Worm (Caenorhabditis elegans) whole organism, L4/young adult: ENCODE results near the gene B0244.7.

Experiments
- W03F9.2 ChIP-seq: fragments of 150-350 bp; optimal IDR thresholded peaks from 2 replicates; lab custom pipeline; 2014; ENCODE audit warnings: missing biosample characterization, missing genetic modification characterization
- dao-5 ChIP-seq: sonication (generic microtip); optimal IDR thresholded peaks from 2 replicates; lab custom pipeline; 2016; ENCODE audit warnings: missing genotype, missing genetic modification characterization, moderate library complexity, missing compliant biosample characterization
- him-1 ChIP-seq: sonication (generic microtip); optimal IDR thresholded peaks from 2 replicates; lab custom pipeline; 2016; ENCODE audit warnings: missing genotype, missing genetic modification reagents, missing genetic modification characterization, missing compliant biosample characterization

B0244.7 gene

ce11 chrIII:5719832-5720194 is 11.5 kb upstream of the B0244.7 start:
- TF ChIP-seq dao-5 (tag; lab: Kevin White, UChicago) (no peak), him-1 (no peak), W03F9.2 (tag; lab: Kevin White, UChicago) (no peak)

DNA sequence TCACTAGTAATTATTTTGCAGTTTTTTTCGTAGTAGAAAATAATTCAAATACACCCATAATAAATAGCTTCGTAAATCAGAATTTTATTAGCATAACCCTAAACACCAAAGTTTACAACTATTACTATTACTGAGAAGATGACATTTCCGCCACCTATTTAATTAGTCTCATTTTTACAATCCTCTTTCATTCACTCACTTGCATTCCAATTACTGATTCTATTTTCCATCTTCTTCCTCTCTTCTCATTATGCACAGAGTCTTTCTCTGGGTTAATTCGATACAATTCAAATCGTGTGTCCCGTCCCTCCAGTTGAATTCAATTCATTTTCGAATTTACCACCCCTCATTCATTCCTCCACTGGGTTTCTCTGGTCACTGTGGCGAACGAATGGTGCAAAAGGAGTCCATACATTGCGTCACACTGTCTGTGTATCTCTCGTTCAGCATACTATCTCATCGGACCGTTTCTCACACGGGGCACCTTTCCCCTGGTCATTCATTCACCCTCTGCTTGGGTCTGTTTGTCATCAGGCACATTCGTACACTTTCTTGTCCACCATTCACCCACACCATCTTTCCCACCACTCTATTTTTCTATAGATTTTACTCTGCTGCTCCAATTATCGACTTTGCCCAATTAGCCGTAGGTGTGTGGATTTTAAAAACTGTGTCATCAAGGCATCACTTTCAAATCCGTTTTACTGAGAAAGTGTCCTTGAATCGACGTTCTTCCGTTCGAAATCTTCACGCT is 10.9 kb upstream of the B0244.7 start:
- no peak for TF ChIP-seq dao-5 (tag; lab: Kevin White, UChicago)
- no peak for TF ChIP-seq W03F9.2 (tag; lab: Kevin White, UChicago)
- no peak for TF ChIP-seq him-1

DNA sequence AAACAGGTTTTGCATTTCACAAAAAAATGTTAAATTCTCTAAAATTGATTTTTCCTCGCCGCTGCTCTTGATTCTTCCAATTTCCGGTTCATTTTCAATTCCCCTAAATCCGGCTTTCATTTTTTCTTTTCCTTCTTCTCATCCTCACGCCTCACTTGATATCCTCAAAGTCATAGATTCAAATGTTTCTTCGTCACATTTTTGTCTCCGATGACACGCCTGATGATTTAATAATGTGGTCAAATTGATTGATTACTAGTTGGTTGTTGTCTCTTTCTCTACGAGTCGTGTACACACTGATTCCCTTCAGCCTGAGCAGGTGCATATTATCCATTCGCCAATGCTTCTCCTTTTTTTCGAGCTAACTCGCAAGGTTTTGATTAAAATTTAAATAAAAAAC is 9.8 kb upstream of the B0244.7 start:
- TF ChIP-seq W03F9.2 (tag; lab: Kevin White, UChicago) (no peak), dao-5 (tag; lab: Kevin White, UChicago) (no peak), him-1 (no peak)

DNA sequence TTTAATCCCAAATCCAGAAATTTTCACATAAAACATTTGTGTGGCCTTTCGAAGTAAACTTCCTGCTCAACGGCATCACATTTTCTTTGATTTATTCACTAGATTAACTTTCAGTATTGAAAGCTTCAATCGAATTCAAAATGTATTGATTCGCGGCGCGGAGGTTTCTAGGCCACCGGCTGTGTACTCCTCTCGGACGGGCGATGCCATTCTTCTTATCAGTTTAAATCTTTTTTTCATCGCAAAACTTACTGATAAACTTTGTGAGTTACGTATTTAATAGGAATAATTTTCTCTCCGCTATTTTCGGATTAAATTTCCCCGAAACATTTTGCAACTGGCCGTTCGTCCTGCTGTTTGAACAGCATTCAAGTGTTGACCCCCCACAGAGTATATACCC is 9.4 kb upstream of the B0244.7 start:
- TF ChIP-seq W03F9.2 (tag; lab: Kevin White, UChicago) (peak; percentile 76), him-1 (no peak), dao-5 (tag; lab: Kevin White, UChicago) (no peak)

DNA sequence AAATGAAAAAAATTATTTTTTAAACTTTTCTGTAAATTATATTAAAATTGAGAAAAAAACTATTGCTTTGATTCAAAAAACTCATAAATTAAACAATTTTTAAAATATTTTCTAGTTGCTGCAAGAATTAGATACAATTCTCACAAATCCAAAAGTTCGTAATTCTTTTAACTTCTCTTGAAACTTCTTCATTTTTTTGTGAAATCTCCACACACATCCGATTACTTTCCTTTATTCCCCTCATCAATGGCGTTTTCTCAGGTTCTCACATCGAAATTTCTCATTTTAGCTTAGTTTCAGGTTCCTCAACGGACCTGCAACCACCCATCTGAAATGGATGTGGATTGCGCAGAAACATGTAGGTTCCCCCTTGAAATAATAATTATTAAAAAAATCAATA is 8.8 kb upstream of the B0244.7 start, which contains the start of gene wrm-1:
Gene wrm-1, plus strand, starts transcription at position 301 of the 400 bp plus-strand sequence.
- TF ChIP-seq him-1 (no peak), dao-5 (tag; lab: Kevin White, UChicago) (no peak), W03F9.2 (tag; lab: Kevin White, UChicago) (no peak)

ce11 chrIII:5727827-5728226 is 3.5 kb upstream of the B0244.7 start, which contains the start of gene egg-1:
Gene egg-1, plus strand, starts transcription at chrIII:5728180.
- peak; percentile 39 for TF ChIP-seq W03F9.2 (tag; lab: Kevin White, UChicago)
- no peak for TF ChIP-seq him-1

DNA sequence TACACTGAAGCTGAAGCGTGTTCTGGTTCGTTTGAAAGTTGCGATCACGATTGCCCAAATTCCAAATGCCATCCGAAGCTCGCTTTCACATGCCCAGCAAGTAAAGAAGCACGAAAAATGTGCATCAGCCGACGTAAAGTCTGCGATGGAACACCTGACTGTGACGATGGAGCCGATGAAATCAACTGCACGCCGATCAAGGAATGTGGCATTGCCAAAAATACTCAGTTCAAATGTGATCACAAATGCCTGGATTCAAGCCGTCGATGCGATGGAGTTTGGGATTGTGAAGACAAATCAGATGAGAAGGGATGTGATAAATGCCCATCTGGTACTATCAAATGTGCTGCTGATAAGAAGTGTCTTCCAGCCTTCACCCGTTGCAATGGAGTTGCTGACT is 1.9 kb upstream of the B0244.7 start:
- TF ChIP-seq him-1 (no peak), dao-5 (tag; lab: Kevin White, UChicago) (no peak), W03F9.2 (tag; lab: Kevin White, UChicago) (no peak)

DNA sequence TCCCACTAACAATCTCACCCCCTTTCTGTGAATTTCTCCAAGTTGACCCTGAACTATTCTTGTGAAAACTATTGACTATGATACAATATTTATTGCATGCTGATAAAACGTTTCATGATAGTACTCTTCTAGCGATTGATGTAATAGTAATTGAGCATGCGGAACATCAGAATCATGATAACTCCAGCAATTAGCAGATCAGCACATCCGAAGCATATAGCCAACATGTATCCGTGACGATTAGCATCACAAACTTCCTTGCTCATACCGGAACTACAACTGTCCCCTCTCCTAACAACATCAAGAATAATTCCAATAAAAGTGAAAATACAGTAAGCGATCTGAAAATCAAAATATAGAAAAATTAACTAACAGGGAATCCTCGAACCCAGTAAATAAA is 1.3 kb upstream of the B0244.7 start:
- no peak for TF ChIP-seq him-1
- TF ChIP-seq W03F9.2 (tag; lab: Kevin White, UChicago) = no peak
- TF ChIP-seq dao-5 (tag; lab: Kevin White, UChicago) = no peak

DNA sequence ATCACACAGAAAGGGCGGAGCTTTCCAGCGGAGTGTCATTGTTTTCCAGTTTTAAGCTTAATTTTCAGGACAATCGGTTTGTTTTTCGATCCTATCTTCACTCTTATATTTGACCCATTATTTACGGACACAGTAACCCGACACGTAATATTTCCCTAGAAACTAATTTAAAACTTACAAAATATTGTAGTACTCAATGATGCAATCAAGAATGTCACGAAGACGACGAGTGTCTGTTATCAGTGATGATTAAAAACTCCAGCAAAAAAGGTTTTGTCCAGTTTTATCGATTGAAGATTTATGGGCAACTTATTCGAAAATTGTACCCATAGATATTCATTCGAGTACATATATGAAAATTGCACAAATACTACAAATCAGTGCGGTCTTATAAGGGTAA is 1.6 kb downstream of the B0244.7 start, which contains the start of gene B0244.17:
Gene B0244.17, plus strand, starts transcription at position 301 of the 400 bp plus-strand sequence.
- TF ChIP-seq him-1 (no peak), W03F9.2 (tag; lab: Kevin White, UChicago) (no peak), dao-5 (tag; lab: Kevin White, UChicago) (no peak)

DNA sequence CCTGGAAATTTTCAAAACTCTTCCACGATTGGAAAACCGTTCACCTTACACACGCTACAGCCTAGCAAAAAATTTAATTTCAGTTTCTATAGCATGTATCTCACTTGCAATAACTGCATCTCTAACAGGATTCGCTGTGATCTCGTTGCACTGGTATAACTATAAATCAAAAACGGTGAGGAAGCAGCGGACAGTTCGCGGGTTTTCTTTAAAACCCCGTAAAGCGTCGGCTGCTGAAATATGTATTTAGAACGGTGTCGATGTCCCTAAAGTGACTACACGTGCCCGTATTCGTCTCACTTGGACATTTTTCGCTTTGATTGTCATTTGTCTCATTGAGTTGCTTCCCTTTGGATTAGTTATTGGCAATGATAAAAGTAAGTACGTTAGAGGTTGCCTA is 3.0 kb downstream of the B0244.7 start:
- no peak for TF ChIP-seq dao-5 (tag; lab: Kevin White, UChicago)

DNA sequence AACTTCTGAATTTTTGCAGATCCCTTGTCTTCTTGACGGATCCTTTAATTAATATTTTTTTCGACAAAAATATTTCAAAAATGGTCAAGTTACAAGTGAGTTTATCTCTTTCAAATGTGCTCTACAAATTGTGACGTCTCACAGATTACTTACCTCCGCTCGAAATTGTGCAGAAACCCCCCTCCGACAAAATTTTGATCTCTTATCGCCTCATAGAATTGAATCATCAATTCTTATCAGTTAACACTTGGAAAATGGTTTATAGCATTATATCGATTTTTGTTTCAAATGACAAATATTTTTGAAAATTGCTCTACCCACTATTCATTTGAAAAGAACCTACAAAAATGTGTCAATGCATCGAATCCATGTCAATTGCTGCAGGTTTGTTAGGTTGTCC is 3.6 kb downstream of the B0244.7 start, which contains the start of gene B0244.10:
Gene B0244.10, plus strand, starts transcription at position 254 of the 400 bp plus-strand sequence.
- TF ChIP-seq him-1 (no peak), dao-5 (tag; lab: Kevin White, UChicago) (no peak), W03F9.2 (tag; lab: Kevin White, UChicago) (no peak)

- no peak for TF ChIP-seq dao-5 (tag; lab: Kevin White, UChicago)
- TF ChIP-seq W03F9.2 (tag; lab: Kevin White, UChicago) = no peak
- TF ChIP-seq him-1 = no peak
These were observed 6.4 kb downstream of the B0244.7 start, which contains the start of gene B0244.6 for ce11 chrIII:5737708-5738107. Gene B0244.6, plus strand, starts transcription at chrIII:5738008.

- no peak for TF ChIP-seq W03F9.2 (tag; lab: Kevin White, UChicago)
- TF ChIP-seq him-1 = no peak
- TF ChIP-seq dao-5 (tag; lab: Kevin White, UChicago) = no peak
These were observed 9.4 kb downstream of the B0244.7 start, which contains the start of gene B0244.16 for ce11 chrIII:5740666-5741065. Gene B0244.16, plus strand, starts transcription at chrIII:5740966.

DNA sequence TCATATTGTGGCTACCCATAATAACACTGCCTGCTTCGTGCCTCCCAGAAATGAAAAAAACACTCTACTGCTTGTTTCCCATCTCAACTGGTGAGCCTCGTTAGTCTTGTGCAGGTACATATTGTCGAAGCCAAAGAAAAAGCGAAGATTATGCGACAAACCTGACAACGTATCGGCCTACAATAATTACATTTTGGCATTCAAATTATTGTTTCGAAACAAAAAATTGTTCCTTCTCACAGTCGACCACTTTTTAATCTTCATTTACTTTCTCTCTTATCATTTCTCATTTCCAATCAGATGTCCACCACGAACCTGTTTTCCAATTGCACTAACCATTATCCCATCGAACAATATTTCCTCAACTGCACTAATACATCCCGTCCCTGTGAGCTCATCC is 11.8 kb downstream of the B0244.7 start, which contains the start of gene B0244.15:
Gene B0244.15, plus strand, starts transcription at position 301 of the 400 bp plus-strand sequence.
- TF ChIP-seq him-1 = no peak
- TF ChIP-seq dao-5 (tag; lab: Kevin White, UChicago) = no peak
- TF ChIP-seq W03F9.2 (tag; lab: Kevin White, UChicago) = no peak

DNA sequence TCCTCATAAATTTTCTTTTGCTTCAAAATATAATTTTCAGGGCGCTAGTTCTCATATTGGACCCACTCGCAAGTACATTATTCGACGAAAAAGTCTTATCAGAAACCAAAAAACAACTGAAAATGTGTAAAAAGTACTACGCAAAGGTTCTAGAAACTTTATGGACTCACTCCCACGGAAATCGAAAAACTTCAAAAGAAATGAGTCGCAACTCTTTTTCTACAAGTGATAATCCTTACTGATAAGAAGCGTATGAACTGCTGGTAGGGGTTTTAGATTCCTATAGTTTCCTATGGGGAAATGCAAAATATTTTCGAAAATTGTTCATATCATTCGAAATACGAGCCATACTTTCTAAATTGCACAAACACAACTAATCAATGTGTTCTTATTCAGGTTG is 13.3 kb downstream of the B0244.7 start, which contains the start of gene B0244.5:
Gene B0244.5, plus strand, starts transcription at position 301 of the 400 bp plus-strand sequence.
- no peak for TF ChIP-seq W03F9.2 (tag; lab: Kevin White, UChicago)
- TF ChIP-seq him-1 = no peak
- no peak for TF ChIP-seq dao-5 (tag; lab: Kevin White, UChicago)
